Fruit fly (Drosophila melanogaster) whole organism, pupa: ENCODE measurements around the gene Mcm3.

ENCODE experiments used
- D1 ChIP-seq: fragments of 200-800 bp; sonication (Bioruptor generic); optimal IDR thresholded peaks from 2 replicates; lab custom pipeline; 2018; ENCODE audit warnings: missing biosample characterization, mild to moderate bottlenecking, missing genetic modification characterization, moderate library complexity
- Pif1A ChIP-seq: fragments of 200-800 bp; sonication (Bioruptor generic); optimal IDR thresholded peaks from 3 replicates; lab custom pipeline; 2016; ENCODE audit warnings: missing biosample characterization, missing genetic modification characterization
- Pif1B ChIP-seq: fragments of 200-800 bp; sonication (Bioruptor generic); optimal IDR thresholded peaks from 3 replicates; lab custom pipeline; 2016; ENCODE audit warnings: missing biosample characterization, missing genetic modification characterization

dm6 chrX:5364031-5364430 is 40.4 kb downstream of the Mcm3 start:
- no peak for TF ChIP-seq Pif1B
- TF ChIP-seq Pif1A (GFP tag; lab: Kevin White, UChicago), result no peak
- TF ChIP-seq D1, result no peak
